Fruit fly (Drosophila melanogaster) whole organism, embryonic: ENCODE measurements around the gene rumi.

Experiments
- Aef1 ChIP-seq: fragments of 200-800 bp; sonication (Bioruptor generic); IDR thresholded peaks from 3 replicates; pipeline ENCODE4 v1.3.6; 2022; ENCODE audit warnings: missing biosample characterization, missing genetic modification characterization
- B-H2 ChIP-seq: fragments of 200-800 bp; sonication (Bioruptor generic); optimal IDR thresholded peaks from 2 replicates; lab custom pipeline; 2018; ENCODE audit warnings: missing biosample characterization, mild to moderate bottlenecking, missing genetic modification characterization
- CG1024 ChIP-seq: fragments of 200-800 bp; sonication (Bioruptor generic); IDR thresholded peaks from 2 replicates; pipeline ENCODE4 v1.3.6; 2022; ENCODE audit warnings: missing biosample characterization, missing genetic modification characterization
- CG10543 ChIP-seq: fragments of 200-800 bp; sonication (Bioruptor generic); optimal IDR thresholded peaks from 3 replicates; lab custom pipeline; 2017; ENCODE audit warnings: missing biosample characterization, mild to moderate bottlenecking, missing genetic modification characterization, moderate library complexity
- CG10959 ChIP-seq: fragments of 200-800 bp; sonication (Bioruptor generic); IDR thresholded peaks from 2 replicates; pipeline ENCODE4 v1.3.6; 2022; ENCODE audit warnings: missing biosample characterization, missing genetic modification characterization
- CG11398 ChIP-seq: fragments of 200-800 bp; sonication (Bioruptor generic); optimal IDR thresholded peaks from 2 replicates; lab custom pipeline; 2016; ENCODE audit warnings: missing biosample characterization, missing genetic modification characterization
- CG11560 ChIP-seq: fragments of 200-800 bp; sonication (Bioruptor generic); IDR thresholded peaks from 3 replicates; pipeline ENCODE4 v1.3.6; 2022; ENCODE audit warnings: missing biosample characterization, missing genetic modification characterization
- CG12391 ChIP-seq: fragments of 200-800 bp; sonication (Bioruptor generic); optimal IDR thresholded peaks from 3 replicates; lab custom pipeline; 2018; ENCODE audit warnings: missing biosample characterization, mild to moderate bottlenecking, missing genetic modification characterization, moderate library complexity
- CG13894 ChIP-seq: fragments of 200-800 bp; sonication (Bioruptor generic); optimal IDR thresholded peaks from 3 replicates; lab custom pipeline; 2018; ENCODE audit warnings: missing biosample characterization, mild to moderate bottlenecking, missing genetic modification characterization, moderate library complexity
- CG14050 ChIP-seq: fragments of 200-800 bp; sonication (Bioruptor generic); IDR thresholded peaks from 3 replicates; pipeline ENCODE4 v1.3.6; 2022; ENCODE audit warnings: missing biosample characterization, missing genetic modification characterization
- CG15011 ChIP-seq: fragments of 200-800 bp; sonication (Bioruptor generic); optimal IDR thresholded peaks from 3 replicates; lab custom pipeline; 2018; ENCODE audit warnings: missing biosample characterization, mild to moderate bottlenecking, missing genetic modification characterization
- CG15073 ChIP-seq: fragments of 200-800 bp; sonication (Bioruptor generic); optimal IDR thresholded peaks from 2 replicates; lab custom pipeline; 2016; ENCODE audit warnings: missing biosample characterization, missing genetic modification characterization
- CG15514 ChIP-seq: fragments of 200-800 bp; sonication (Bioruptor generic); optimal IDR thresholded peaks from 3 replicates; lab custom pipeline; 2017; ENCODE audit warnings: missing biosample characterization, missing genetic modification characterization, mild to moderate bottlenecking, moderate library complexity, missing genetic modification reagents
- CG17328 ChIP-seq: fragments of 200-800 bp; sonication (Bioruptor generic); IDR thresholded peaks from 2 replicates; pipeline ENCODE4 v1.3.6; 2022; ENCODE audit warnings: missing biosample characterization, missing genetic modification characterization
- CG1792 ChIP-seq: fragments of 200-800 bp; sonication (Bioruptor generic); optimal IDR thresholded peaks from 2 replicates; lab custom pipeline; 2016; ENCODE audit warnings: missing biosample characterization, missing genetic modification characterization
- CG2120 ChIP-seq: fragments of 200-800 bp; sonication (Bioruptor generic); optimal IDR thresholded peaks from 3 replicates; lab custom pipeline; 2016; ENCODE audit warnings: missing biosample characterization, missing genetic modification characterization
- CG30431 ChIP-seq: fragments of 200-800 bp; sonication (Bioruptor generic); optimal IDR thresholded peaks from 2 replicates; lab custom pipeline; 2017; ENCODE audit warnings: missing biosample characterization, missing genetic modification characterization
- CG31224 ChIP-seq: fragments of 200-800 bp; sonication (Bioruptor generic); IDR thresholded peaks from 2 replicates; pipeline ENCODE4 v1.3.6; 2022; ENCODE audit warnings: missing biosample characterization, missing genetic modification characterization
- CG31388 ChIP-seq: fragments of 200-800 bp; sonication (Bioruptor generic); optimal IDR thresholded peaks from 2 replicates; lab custom pipeline; 2016; ENCODE audit warnings: missing biosample characterization, missing genetic modification characterization
- CG3726 ChIP-seq: fragments of 200-800 bp; sonication (Bioruptor generic); IDR thresholded peaks from 3 replicates; pipeline ENCODE4, ENCODE4 v1.3.6; 2022; ENCODE audit warnings: missing biosample characterization, missing genetic modification characterization
- CG3838 ChIP-seq: fragments of 200-800 bp; sonication (Bioruptor generic); optimal IDR thresholded peaks from 3 replicates; lab custom pipeline; 2016; ENCODE audit warnings: missing biosample characterization, missing genetic modification characterization
- CG4707 ChIP-seq: fragments of 200-800 bp; sonication (Bioruptor generic); optimal IDR thresholded peaks from 2 replicates; lab custom pipeline; 2018; ENCODE audit warnings: missing biosample characterization, mild to moderate bottlenecking, missing genetic modification characterization, moderate library complexity
- CG6791 ChIP-seq: fragments of 200-800 bp; sonication (Bioruptor generic); IDR thresholded peaks from 3 replicates; pipeline ENCODE4 v1.3.6; 2022; ENCODE audit warnings: missing biosample characterization, missing genetic modification characterization; ENCODE audit not compliant: partially characterized antibody
- CG7839 ChIP-seq: fragments of 200-800 bp; sonication (Bioruptor generic); optimal IDR thresholded peaks from 3 replicates; lab custom pipeline; 2018; ENCODE audit warnings: missing biosample characterization, mild to moderate bottlenecking, missing genetic modification characterization, moderate library complexity
- CG9817 ChIP-seq: fragments of 200-800 bp; sonication (Bioruptor generic); optimal IDR thresholded peaks from 2 replicates; lab custom pipeline; 2018; ENCODE audit warnings: missing biosample characterization, mild to moderate bottlenecking, missing genetic modification characterization, moderate library complexity
- CoRest ChIP-seq: fragments of 200-800 bp; sonication (Bioruptor generic); optimal IDR thresholded peaks from 3 replicates; lab custom pipeline; 2018; ENCODE audit warnings: missing biosample characterization, mild to moderate bottlenecking, missing genetic modification characterization, moderate library complexity
- Dek ChIP-seq: fragments of 200-800 bp; sonication (Bioruptor generic); optimal IDR thresholded peaks from 3 replicates; lab custom pipeline; 2019; ENCODE audit warnings: missing biosample characterization, mild to moderate bottlenecking, missing genetic modification characterization, moderate library complexity
- HLHmδ ChIP-seq: fragments of 200-800 bp; sonication (Bioruptor generic); optimal IDR thresholded peaks from 2 replicates; lab custom pipeline; 2018; ENCODE audit warnings: missing biosample characterization, mild to moderate bottlenecking, missing genetic modification characterization, moderate library complexity
- Hsf ChIP-seq: fragments of 200-800 bp; sonication (Bioruptor generic); optimal IDR thresholded peaks from 3 replicates; lab custom pipeline; 2016; ENCODE audit warnings: missing biosample characterization, missing genetic modification characterization
- MTF-1 ChIP-seq: fragments of 200-800 bp; sonication (Bioruptor generic); optimal IDR thresholded peaks from 2 replicates; lab custom pipeline; 2018; ENCODE audit warnings: missing biosample characterization, mild to moderate bottlenecking, missing genetic modification characterization, borderline replicate concordance
- br ChIP-seq: fragments of >200 bp; optimal IDR thresholded peaks from 2 replicates; lab custom pipeline; 2017
- croc ChIP-seq: fragments of 200-800 bp; sonication (Bioruptor generic); conservative IDR thresholded peaks from 3 replicates; pipeline ENCODE4 v1.3.6; 2022; ENCODE audit warnings: missing biosample characterization, missing genetic modification characterization
- disco-r ChIP-seq: fragments of 200-800 bp; sonication (Bioruptor generic); optimal IDR thresholded peaks from 2 replicates; lab custom pipeline; 2016; ENCODE audit warnings: missing biosample characterization, missing genetic modification characterization
- fru ChIP-seq: fragments of >200 bp; optimal IDR thresholded peaks from 2 replicates; lab custom pipeline; 2017
- kah ChIP-seq: fragments of 200-800 bp; sonication (Bioruptor generic); optimal IDR thresholded peaks from 2 replicates; lab custom pipeline; 2018; ENCODE audit warnings: missing biosample characterization, mild to moderate bottlenecking, missing genetic modification characterization
- lmd ChIP-seq: fragments of 200-800 bp; sonication (Bioruptor generic); IDR thresholded peaks from 2 replicates; pipeline ENCODE4 v1.3.6; 2022; ENCODE audit warnings: missing biosample characterization, missing genetic modification characterization
- mam ChIP-seq: fragments of 200-800 bp; sonication (Bioruptor generic); optimal IDR thresholded peaks from 3 replicates; lab custom pipeline; 2016; ENCODE audit warnings: missing biosample characterization, missing genetic modification characterization
- nmo ChIP-seq: fragments of 200-800 bp; sonication (Bioruptor generic); optimal IDR thresholded peaks from 2 replicates; lab custom pipeline; 2018; ENCODE audit warnings: missing biosample characterization, mild to moderate bottlenecking, missing genetic modification characterization, moderate library complexity
- otp ChIP-seq: fragments of 200-800 bp; sonication (Bioruptor generic); IDR thresholded peaks from 3 replicates; pipeline ENCODE4, ENCODE4 v1.3.6; 2022; ENCODE audit warnings: missing biosample characterization, missing genetic modification characterization
- pb ChIP-seq: fragments of 200-800 bp; sonication (Bioruptor generic); optimal IDR thresholded peaks from 3 replicates; lab custom pipeline; 2016; ENCODE audit warnings: missing biosample characterization, missing genetic modification characterization
- pita ChIP-seq: fragments of 200-800 bp; sonication (Bioruptor generic); optimal IDR thresholded peaks from 2 replicates; lab custom pipeline; 2017; ENCODE audit warnings: missing biosample characterization, mild to moderate bottlenecking, missing genetic modification characterization
- psq ChIP-seq: fragments of 200-800 bp; sonication (Bioruptor generic); optimal IDR thresholded peaks from 2 replicates; lab custom pipeline; 2017; ENCODE audit warnings: missing biosample characterization, missing genetic modification characterization
- slbo ChIP-seq: fragments of 200-800 bp; sonication (Bioruptor generic); IDR thresholded peaks from 2 replicates; pipeline ENCODE4 v1.3.6; 2022; ENCODE audit warnings: missing biosample characterization, missing genetic modification characterization
- sob ChIP-seq: fragments of 200-800 bp; sonication (Bioruptor generic); IDR thresholded peaks from 2 replicates; pipeline ENCODE4 v1.3.6; 2022; ENCODE audit warnings: missing biosample characterization, missing genetic modification characterization
- sr ChIP-seq: fragments of 200-800 bp; sonication (Bioruptor generic); IDR thresholded peaks from 3 replicates; pipeline ENCODE4 v1.3.6; 2022; ENCODE audit warnings: missing biosample characterization, missing genetic modification characterization
- ssp ChIP-seq: fragments of 200-800 bp; sonication (Bioruptor generic); IDR thresholded peaks from 2 replicates; pipeline ENCODE4 v1.3.6; 2022; ENCODE audit warnings: missing biosample characterization, missing genetic modification characterization
- stwl ChIP-seq: fragments of 200-800 bp; sonication (Bioruptor generic); optimal IDR thresholded peaks from 3 replicates; lab custom pipeline; 2018; ENCODE audit warnings: missing biosample characterization, mild to moderate bottlenecking, missing genetic modification characterization, moderate library complexity
- vfl ChIP-seq: fragments of 200-800 bp; sonication (Bioruptor generic); optimal IDR thresholded peaks from 2 replicates; lab custom pipeline; 2016; ENCODE audit warnings: missing biosample characterization, missing genetic modification characterization
- zf30C ChIP-seq: fragments of 200-800 bp; sonication (Bioruptor generic); optimal IDR thresholded peaks from 3 replicates; lab custom pipeline; 2018; ENCODE audit warnings: missing biosample characterization, mild to moderate bottlenecking, missing genetic modification characterization
- zfh2 ChIP-seq: fragments of 200-800 bp; sonication (Bioruptor generic); optimal IDR thresholded peaks from 2 replicates; lab custom pipeline; 2016; ENCODE audit warnings: missing biosample characterization, missing genetic modification characterization

Gene rumi

DNA sequence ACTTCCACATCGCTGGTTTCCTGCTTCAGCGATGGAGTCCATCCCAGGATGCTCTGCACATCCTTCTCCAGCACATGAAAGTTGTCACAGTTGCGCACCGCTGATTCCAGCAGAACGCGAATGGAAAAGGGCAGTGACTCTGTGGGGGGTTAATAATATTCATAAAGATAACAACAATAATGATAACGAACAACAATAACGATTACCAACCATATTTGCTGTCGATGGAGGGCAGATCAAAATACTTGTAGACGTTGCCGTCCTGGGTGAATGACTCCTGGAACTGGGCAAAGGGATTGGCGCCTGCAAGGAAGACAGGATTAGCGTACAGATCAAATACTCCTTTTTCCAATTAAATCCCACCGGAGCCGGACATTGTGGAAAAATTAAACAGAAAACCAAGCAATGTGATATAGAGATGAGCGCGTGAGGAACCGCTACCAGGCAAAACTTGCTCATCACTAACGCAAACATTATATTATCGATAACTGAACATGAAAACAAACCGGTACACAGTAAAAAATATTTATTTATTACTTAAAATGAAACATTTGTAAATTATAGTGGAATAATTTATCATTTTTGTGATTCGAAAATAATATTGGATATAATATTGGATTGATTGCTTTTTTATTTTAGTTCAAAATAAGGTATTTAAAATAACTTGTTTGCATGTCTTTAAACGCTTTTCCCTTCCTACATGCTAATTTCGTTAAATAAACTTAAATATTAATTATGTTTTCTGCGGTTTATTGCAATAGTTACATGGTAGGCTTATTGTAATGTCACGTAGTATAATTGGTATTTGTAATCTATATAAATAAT is 26.0 kb downstream of the rumi start, which contains the start of gene Irp-1A (continued):
- peak; percentile 79 for TF ChIP-seq CG6791 (GFP tag; lab: Robert Waterston, UW)
- no peak for TF ChIP-seq CG11560 (tag; lab: Robert Waterston, UW)
- no peak for TF ChIP-seq CG11398 (GFP tag; lab: Kevin White, UChicago)
- TF ChIP-seq CG15514 = peak; percentile 78
- peak; percentile 40 for TF ChIP-seq CG15011 (GFP tag; lab: Kevin White, UChicago)
- peak; percentile 18 for TF ChIP-seq CG1792 (GFP tag; lab: Kevin White, UChicago)
- peak; percentile 72 for TF ChIP-seq lmd (GFP tag; lab: Robert Waterston, UW)
- peak; percentile 42 for TF ChIP-seq ssp
- TF ChIP-seq stwl (tag; lab: Kevin White, UChicago) = peak; percentile 34
- TF ChIP-seq fru (lab: Kevin White, UChicago) = no peak
- no peak for TF ChIP-seq disco-r (GFP tag; lab: Kevin White, UChicago)
- TF ChIP-seq CG14050 (GFP tag; lab: Robert Waterston, UW) = peak; percentile 36; the same call in 1 of the 3 replicates
- TF ChIP-seq B-H2 (GFP tag; lab: Kevin White, UChicago) = peak; percentile 53
- TF ChIP-seq CG15073 (GFP tag; lab: Kevin White, UChicago) = no peak
- peak; percentile 38; the same call in 1 of the 2 replicates for TF ChIP-seq CG1024
- TF ChIP-seq CG30431 (GFP tag; lab: Kevin White, UChicago) = no peak
- peak; percentile 13 for TF ChIP-seq kah (GFP tag; lab: Kevin White, UChicago)
- TF ChIP-seq CG2120 (GFP tag; lab: Kevin White, UChicago) = peak; percentile 78
- peak; percentile 23 for TF ChIP-seq vfl (GFP tag; lab: Kevin White, UChicago)
- TF ChIP-seq CG3726 (GFP tag; lab: Robert Waterston, UW) = no peak
- no peak for TF ChIP-seq otp
- TF ChIP-seq sob (GFP tag; lab: Robert Waterston, UW) = peak; percentile 87
- TF ChIP-seq pita (GFP tag; lab: Kevin White, UChicago) = no peak
- peak; percentile 80 for TF ChIP-seq Dek
- peak; percentile 86 for TF ChIP-seq slbo (GFP tag; lab: Robert Waterston, UW)
- peak; percentile 14 for TF ChIP-seq zfh2
- 0 out of 3 replicates have a peak, but pooled peaks have one; percentile 39 for TF ChIP-seq croc
- TF ChIP-seq CG10959 (GFP tag; lab: Robert Waterston, UW) = no peak
- no peak for TF ChIP-seq sr (GFP tag; lab: Robert Waterston, UW)
- peak; percentile 49 for TF ChIP-seq Hsf (GFP tag; lab: Kevin White, UChicago)
- TF ChIP-seq Aef1 (GFP tag; lab: Robert Waterston, UW) = peak; percentile 56; the same call in 1 of the 3 replicates
- peak; percentile 72; the same call in 1 of the 2 replicates for TF ChIP-seq CG17328
- TF ChIP-seq CG12391 = peak; percentile 91
- peak; percentile 53; the same call in 1 of the 2 replicates for TF ChIP-seq CG31224 (GFP tag; lab: Robert Waterston, UW)
- no peak for TF ChIP-seq CG4707 (GFP tag; lab: Kevin White, UChicago)
- no peak for TF ChIP-seq br (lab: Kevin White, UChicago)
- TF ChIP-seq mam (GFP tag; lab: Kevin White, UChicago) = peak; percentile 58
- peak; percentile 86 for TF ChIP-seq CG7839 (tag; lab: Kevin White, UChicago)
- TF ChIP-seq HLHmδ = no peak
- TF ChIP-seq CG3838 (GFP tag; lab: Kevin White, UChicago) = no peak
- TF ChIP-seq nmo (GFP tag; lab: Kevin White, UChicago) = peak; percentile 82
- TF ChIP-seq psq (GFP tag; lab: Kevin White, UChicago) = peak; percentile 0
- TF ChIP-seq CG31388 (GFP tag; lab: Kevin White, UChicago) = peak; percentile 31
- no peak for TF ChIP-seq pb
- peak; percentile 59 for TF ChIP-seq CG9817 (tag; lab: Kevin White, UChicago)
- peak; percentile 96 for TF ChIP-seq zf30C (GFP tag; lab: Kevin White, UChicago)
- TF ChIP-seq CG10543 (GFP tag; lab: Kevin White, UChicago) = peak; percentile 42
- TF ChIP-seq MTF-1 (GFP tag; lab: Kevin White, UChicago) = no peak
- peak; percentile 83 for TF ChIP-seq CoRest (tag; lab: Kevin White, UChicago)
- TF ChIP-seq CG13894 (tag; lab: Kevin White, UChicago) = peak; percentile 81
